Worm (Caenorhabditis elegans) whole organism, late embryonic: Measurements from ENCODE around the gene B0547.2.

Source experiments
- C08G9.2 ChIP-seq: sonication (generic microtip); optimal IDR thresholded peaks from 2 replicates; lab custom pipeline; 2016; ENCODE audit warnings: mild to moderate bottlenecking, missing genetic modification characterization, moderate library complexity, missing compliant biosample characterization
- F13H6.1 ChIP-seq: sonication (generic microtip); optimal IDR thresholded peaks from 2 replicates; lab custom pipeline; 2016; ENCODE audit warnings: missing genetic modification characterization, missing compliant biosample characterization
- T23F11.4 ChIP-seq: fragments of 200-800 bp; sonication (Bioruptor generic); optimal IDR thresholded peaks from 2 replicates; lab custom pipeline; 2018; ENCODE audit warnings: mild to moderate bottlenecking, missing genetic modification characterization, missing compliant biosample characterization
- Y22D7AL.16 ChIP-seq: sonication (generic microtip); optimal IDR thresholded peaks from 2 replicates; lab custom pipeline; 2016; ENCODE audit warnings: missing genetic modification characterization, missing compliant biosample characterization
- ama-1 ChIP-seq: fragments of 150-350 bp; optimal IDR thresholded peaks from 2 replicates; lab custom pipeline; 2014
- ceh-14 ChIP-seq: sonication (generic microtip); optimal IDR thresholded peaks from 2 replicates; lab custom pipeline; 2016; ENCODE audit warnings: missing genotype, missing genetic modification characterization, missing compliant biosample characterization
- ceh-18 ChIP-seq: sonication (generic microtip); optimal IDR thresholded peaks from 2 replicates; lab custom pipeline; 2016; ENCODE audit warnings: missing genetic modification characterization, missing compliant biosample characterization
- ceh-19 ChIP-seq: fragments of 200-800 bp; sonication (Bioruptor generic); optimal IDR thresholded peaks from 2 replicates; lab custom pipeline; 2018; ENCODE audit warnings: mild to moderate bottlenecking, missing genetic modification characterization, missing compliant biosample characterization
- ceh-2 ChIP-seq: sonication (generic microtip); optimal IDR thresholded peaks from 2 replicates; lab custom pipeline; 2016; ENCODE audit warnings: missing genotype, missing genetic modification characterization, missing compliant biosample characterization
- ceh-22 ChIP-seq: sonication (generic microtip); optimal IDR thresholded peaks from 2 replicates; lab custom pipeline; 2017; ENCODE audit warnings: missing biosample characterization, missing genetic modification characterization
- ceh-30 ChIP-seq: fragments of 150-350 bp; optimal IDR thresholded peaks from 2 replicates; lab custom pipeline; 2014; ENCODE audit warnings: missing biosample characterization, missing genetic modification characterization
- ceh-31 ChIP-seq: sonication (generic microtip); optimal IDR thresholded peaks from 2 replicates; lab custom pipeline; 2016; ENCODE audit warnings: missing genetic modification characterization, missing compliant biosample characterization
- ceh-34 ChIP-seq: sonication (generic microtip); optimal IDR thresholded peaks from 2 replicates; lab custom pipeline; 2016; ENCODE audit warnings: mild to moderate bottlenecking, missing genetic modification characterization, missing compliant biosample characterization
- che-1 ChIP-seq: sonication (generic microtip); optimal IDR thresholded peaks from 2 replicates; lab custom pipeline; 2016; ENCODE audit warnings: mild to moderate bottlenecking, missing genetic modification characterization, missing compliant biosample characterization
- dmd-4 ChIP-seq: sonication (generic microtip); optimal IDR thresholded peaks from 2 replicates; lab custom pipeline; 2016; ENCODE audit warnings: borderline replicate concordance, missing genetic modification characterization, missing compliant biosample characterization
- dve-1 ChIP-seq: sonication (generic microtip); optimal IDR thresholded peaks from 2 replicates; lab custom pipeline; 2017; ENCODE audit warnings: antibody characterized with exemption, mild to moderate bottlenecking, missing genetic modification characterization, missing compliant biosample characterization
- elt-2 ChIP-seq: sonication (generic microtip); optimal IDR thresholded peaks from 2 replicates; lab custom pipeline; 2016; ENCODE audit warnings: missing genetic modification reagents, missing genetic modification characterization, missing compliant biosample characterization
- gmeb-2 ChIP-seq: sonication (generic microtip); optimal IDR thresholded peaks from 2 replicates; lab custom pipeline; 2016; ENCODE audit warnings: missing genetic modification characterization, inconsistent platforms, missing compliant biosample characterization
- hlh-13 ChIP-seq: fragments of 200-800 bp; sonication (Bioruptor generic); optimal IDR thresholded peaks from 2 replicates; lab custom pipeline; 2018; ENCODE audit warnings: mild to moderate bottlenecking, missing genetic modification characterization, missing compliant biosample characterization
- hlh-30 ChIP-seq: sonication (generic microtip); optimal IDR thresholded peaks from 2 replicates; lab custom pipeline; 2017; ENCODE audit warnings: antibody characterized with exemption, missing genetic modification characterization, missing compliant biosample characterization; ENCODE audit not compliant: insufficient read depth
- hlh-8 ChIP-seq: sonication (generic microtip); optimal IDR thresholded peaks from 2 replicates; lab custom pipeline; 2016; ENCODE audit warnings: missing genotype, missing genetic modification characterization, missing compliant biosample characterization
- lim-6 ChIP-seq: sonication (generic microtip); optimal IDR thresholded peaks from 2 replicates; lab custom pipeline; 2016; ENCODE audit warnings: missing genetic modification characterization, missing compliant biosample characterization
- lin-11 ChIP-seq: fragments of 200-800 bp; sonication (Bioruptor generic); optimal IDR thresholded peaks from 2 replicates; lab custom pipeline; 2018; ENCODE audit warnings: mild to moderate bottlenecking, missing genetic modification characterization, missing compliant biosample characterization
- nfya-1 ChIP-seq: sonication (generic microtip); optimal IDR thresholded peaks from 2 replicates; lab custom pipeline; 2017; ENCODE audit warnings: missing genetic modification characterization, mild to moderate bottlenecking, missing compliant biosample characterization, antibody characterized with exemption, moderate library complexity
- npax-4 ChIP-seq: sonication (generic microtip); optimal IDR thresholded peaks from 2 replicates; lab custom pipeline; 2016; ENCODE audit warnings: missing genetic modification characterization, missing compliant biosample characterization
- pqm-1 ChIP-seq: sonication (generic microtip); optimal IDR thresholded peaks from 2 replicates; lab custom pipeline; 2016; ENCODE audit warnings: missing genetic modification characterization, missing compliant biosample characterization
- pros-1 ChIP-seq: fragments of 150-350 bp; optimal IDR thresholded peaks from 2 replicates; lab custom pipeline; 2014; ENCODE audit warnings: missing biosample characterization, missing genetic modification reagents, missing genetic modification characterization
- ref-2 ChIP-seq: sonication (generic microtip); optimal IDR thresholded peaks from 2 replicates; lab custom pipeline; 2016; ENCODE audit warnings: missing genetic modification characterization, missing compliant biosample characterization
- rnt-1 ChIP-seq: sonication (generic microtip); optimal IDR thresholded peaks from 2 replicates; lab custom pipeline; 2016; ENCODE audit warnings: missing genetic modification characterization, missing compliant biosample characterization
- sdc-2 ChIP-seq: sonication (generic microtip); optimal IDR thresholded peaks from 2 replicates; lab custom pipeline; 2016; ENCODE audit warnings: missing genotype, missing genetic modification characterization, missing compliant biosample characterization
- tbx-2 ChIP-seq: sonication (generic microtip); optimal IDR thresholded peaks from 2 replicates; lab custom pipeline; 2016; ENCODE audit warnings: missing genetic modification characterization, missing compliant biosample characterization
- unc-3 ChIP-seq, 2 experiments: fragments of 200-800 bp in 1 of 2; sonication (Bioruptor generic) in 1 of 2; sonication (generic microtip) in 1 of 2; conservative IDR thresholded peaks in 1 of 2; optimal IDR thresholded peaks in 1 of 2; 2 replicates each; pipeline versions ENCODE4 v1.3.6 to Lab custom; 2016 to 2022; ENCODE audit warnings: missing compliant biosample characterization in 2 of 2, missing genetic modification characterization in 2 of 2, missing genetic modification reagents in 1 of 2
- unc-42 ChIP-seq: sonication (generic microtip); optimal IDR thresholded peaks from 2 replicates; lab custom pipeline; 2016; ENCODE audit warnings: missing genotype, missing genetic modification characterization, missing compliant biosample characterization
- unc-55 ChIP-seq: sonication (generic microtip); optimal IDR thresholded peaks from 2 replicates; lab custom pipeline; 2017; ENCODE audit warnings: missing biosample characterization, missing genetic modification reagents, missing genetic modification characterization
- zip-5 ChIP-seq: sonication (generic microtip); optimal IDR thresholded peaks from 2 replicates; lab custom pipeline; 2016; ENCODE audit warnings: missing genetic modification characterization, missing compliant biosample characterization
- ztf-16 ChIP-seq: sonication (generic microtip); optimal IDR thresholded peaks from 2 replicates; lab custom pipeline; 2017; ENCODE audit warnings: missing genetic modification characterization, missing compliant biosample characterization

The B0547.2 gene

DNA sequence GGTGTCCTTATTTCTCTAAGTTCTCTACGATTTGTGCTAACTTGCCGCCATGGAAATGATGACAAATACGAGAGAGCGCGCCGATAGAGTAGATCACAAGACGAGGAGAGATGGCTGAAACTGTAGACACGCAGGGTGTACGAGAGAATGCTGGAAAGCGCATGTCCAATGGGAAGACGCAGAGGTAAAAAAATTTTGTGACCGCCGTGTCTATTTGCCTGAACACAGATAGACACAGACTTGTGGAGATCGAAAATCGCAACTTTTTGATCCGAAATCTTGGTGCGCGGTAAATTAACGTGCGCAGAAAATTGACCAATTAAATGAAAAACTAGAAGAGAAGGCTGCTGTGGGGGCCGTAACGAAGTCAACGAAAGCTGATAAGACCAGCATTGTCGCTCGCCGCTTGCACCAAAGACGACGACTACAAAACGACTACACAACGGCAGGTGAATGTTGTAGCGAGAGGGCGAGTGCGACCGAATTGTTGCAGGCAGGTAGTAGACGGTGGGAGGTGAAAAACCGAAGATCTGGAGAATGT, 11.4 kb downstream of the B0547.2 start:
- TF ChIP-seq ref-2 (tag; lab: Kevin White, UChicago): peak; percentile 46
- peak; percentile 10 for TF ChIP-seq ceh-14 (tag; lab: Kevin White, UChicago)
- peak; percentile 49 for TF ChIP-seq rnt-1 (tag; lab: Kevin White, UChicago)
- TF ChIP-seq unc-55: peak; percentile 20
- TF ChIP-seq dve-1: peak; percentile 35
- TF ChIP-seq dmd-4: no peak
- TF ChIP-seq ceh-34 (tag; lab: Kevin White, UChicago): peak; percentile 43
- peak; percentile 25 for TF ChIP-seq unc-42 (tag; lab: Kevin White, UChicago)
- TF ChIP-seq ztf-16 (tag; lab: Kevin White, UChicago): peak; percentile 34
- TF ChIP-seq hlh-30 (tag; lab: Kevin White, UChicago): peak; percentile 88
- TF ChIP-seq ceh-18 (tag; lab: Kevin White, UChicago): peak; percentile 71
- TF ChIP-seq tbx-2: peak; percentile 50
- TF ChIP-seq hlh-13 (GFP tag; lab: Kevin White, UChicago): no peak
- peak; percentile 64 for TF ChIP-seq elt-2 (tag; lab: Kevin White, UChicago)
- TF ChIP-seq F13H6.1 (tag; lab: Kevin White, UChicago): peak; percentile 32
- TF ChIP-seq nfya-1 (tag; lab: Kevin White, UChicago): peak; percentile 79
- TF ChIP-seq ceh-19: peak; percentile 6
- no peak for TF ChIP-seq pros-1 (tag; lab: Kevin White, UChicago)
- TF ChIP-seq ceh-30 (tag; lab: Kevin White, UChicago): peak; percentile 91
- TF ChIP-seq hlh-8: no peak
- TF ChIP-seq ceh-31 (tag; lab: Kevin White, UChicago): peak; percentile 35

DNA sequence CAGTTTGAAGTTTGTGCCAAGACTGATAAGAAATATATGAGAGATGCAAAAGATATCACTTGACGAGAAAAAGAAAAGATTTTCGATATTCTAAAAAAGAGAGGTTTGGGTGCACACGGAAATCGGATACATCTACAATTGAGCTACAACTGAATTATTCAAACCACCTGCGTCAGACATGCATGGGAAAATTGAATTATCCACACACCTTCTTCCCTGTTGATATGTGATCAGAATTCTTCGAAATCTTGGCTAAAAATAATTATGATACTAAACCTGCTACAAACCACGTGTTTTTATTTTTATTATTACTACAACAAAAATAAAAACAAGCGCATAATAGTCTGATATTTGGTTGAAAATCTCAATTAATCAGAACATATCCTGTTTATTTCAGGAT, 12.4 kb downstream of the B0547.2 start:
- no peak for TF ChIP-seq gmeb-2 (tag; lab: Kevin White, UChicago)
- TF ChIP-seq zip-5: no peak
- no peak for TF ChIP-seq ceh-22
- no peak for TF ChIP-seq pqm-1
- no peak for TF ChIP-seq che-1 (tag; lab: Kevin White, UChicago)
- no peak for TF ChIP-seq C08G9.2
- TF ChIP-seq lin-11 (tag; lab: Kevin White, UChicago): no peak
- TF ChIP-seq lim-6 (tag; lab: Kevin White, UChicago): no peak
- TF ChIP-seq unc-42 (tag; lab: Kevin White, UChicago): no peak
- TF ChIP-seq pros-1 (tag; lab: Kevin White, UChicago): no peak
- TF ChIP-seq ama-1: no peak

DNA sequence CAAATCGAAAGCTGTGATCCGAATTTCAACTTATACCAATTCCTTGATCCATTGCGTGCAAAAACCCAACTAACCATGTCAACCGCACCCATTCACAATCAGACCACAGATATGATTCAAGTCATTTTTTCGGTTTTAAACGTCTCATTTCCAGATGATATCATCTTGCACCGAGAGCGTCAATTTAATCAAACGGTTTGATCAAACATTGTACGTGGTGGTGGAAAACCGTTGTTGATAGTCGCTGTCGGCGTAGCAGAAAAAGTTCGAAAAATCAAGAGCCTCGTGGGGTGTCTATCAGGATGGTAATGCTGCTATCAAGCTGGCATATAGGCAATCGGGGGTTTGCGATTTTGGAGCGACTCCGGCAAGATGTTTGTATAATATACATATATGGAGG, 13.1 kb downstream of the B0547.2 start:
- TF ChIP-seq hlh-8 (no peak), ceh-22 (no peak), ceh-2 (tag; lab: Kevin White, UChicago) (no peak), unc-3 (GFP tag; conservative IDR thresholded peaks at IDR 0.05; lab: Robert Waterston, UW) (no peak), unc-3 (tag; optimal IDR thresholded peaks at IDR 0.05; lab: Kevin White, UChicago) (no peak), ceh-19 (no peak), ceh-30 (tag; lab: Kevin White, UChicago) (no peak), ceh-31 (tag; lab: Kevin White, UChicago) (no peak), ref-2 (tag; lab: Kevin White, UChicago) (no peak), T23F11.4 (GFP tag; lab: Kevin White, UChicago) (no peak), npax-4 (no peak), sdc-2 (tag; lab: Kevin White, UChicago) (no peak), F13H6.1 (tag; lab: Kevin White, UChicago) (no peak)

DNA sequence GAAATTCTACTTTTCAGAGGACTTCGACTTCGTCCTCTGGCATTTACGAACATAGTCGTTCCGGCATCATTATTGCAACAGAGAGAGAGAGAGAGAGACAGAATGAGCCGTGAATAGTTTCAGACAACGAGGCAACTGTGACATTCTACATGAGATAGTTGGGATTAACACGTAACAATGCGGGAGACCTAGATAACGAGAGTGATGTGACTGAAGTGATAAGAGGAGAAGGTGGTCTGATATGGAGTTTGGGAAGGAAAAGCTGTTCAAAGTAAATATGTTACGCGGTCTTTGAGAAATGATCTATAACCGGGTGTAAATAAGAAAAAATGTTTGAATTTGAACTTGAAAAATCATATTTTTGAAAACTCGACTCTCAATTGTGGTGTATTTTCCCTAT, 13.7 kb downstream of the B0547.2 start:
- TF ChIP-seq elt-2 (tag; lab: Kevin White, UChicago): peak; percentile 75
- TF ChIP-seq Y22D7AL.16: no peak
